Worm (Caenorhabditis elegans) whole organism, L4/young adult: Measurements from ENCODE around the gene C33G3.5.

Experiments used
- W03F9.2 ChIP-seq: fragments of 150-350 bp; optimal IDR thresholded peaks from 2 replicates; lab custom pipeline; 2014; ENCODE audit warnings: missing biosample characterization, missing genetic modification characterization
- dao-5 ChIP-seq: sonication (generic microtip); optimal IDR thresholded peaks from 2 replicates; lab custom pipeline; 2016; ENCODE audit warnings: missing genotype, missing genetic modification characterization, moderate library complexity, missing compliant biosample characterization
- him-1 ChIP-seq: sonication (generic microtip); optimal IDR thresholded peaks from 2 replicates; lab custom pipeline; 2016; ENCODE audit warnings: missing genotype, missing genetic modification reagents, missing genetic modification characterization, missing compliant biosample characterization

- TF ChIP-seq dao-5 (tag; lab: Kevin White, UChicago), result no peak
- TF ChIP-seq him-1, result no peak
- TF ChIP-seq W03F9.2 (tag; lab: Kevin White, UChicago), result no peak
These were observed 29.2 kb downstream of the C33G3.5 start, which contains the start of gene dyc-1 for ce11 chrX:14049235-14049634.
